Worm (Caenorhabditis elegans): ENCODE data around the gene ham-2.

ham-2 gene

ce11 chrX:4524844-4525243 lies 29.6 kb upstream of the ham-2 start:
- TF ChIP-seq nhr-129 (tag; optimal IDR thresholded peaks at IDR 0.05) (peak; percentile 28), nhr-237 (tag; optimal IDR thresholded peaks at IDR 0.05) (no peak), sma-9 (GFP tag; optimal IDR thresholded peaks at IDR 0.05) (peak; percentile 9), sma-9 (tag; optimal IDR thresholded peaks at IDR 0.05) (no peak), skn-1 (tag; optimal IDR thresholded peaks at IDR 0.05) (no peak), nhr-25 (tag; optimal IDR thresholded peaks at IDR 0.05) (peak; percentile 35)

ce11 chrX:4526412-4526811 lies 28.1 kb upstream of the ham-2 start:
- no peak for TF ChIP-seq alr-1 (tag; optimal IDR thresholded peaks at IDR 0.05)
- TF ChIP-seq nhr-129 (tag; optimal IDR thresholded peaks at IDR 0.05): no peak
- TF ChIP-seq nhr-77 (tag; optimal IDR thresholded peaks at IDR 0.05): no peak
- TF ChIP-seq lin-39 (tag; optimal IDR thresholded peaks at IDR 0.05): no peak
- no peak for TF ChIP-seq skn-1 (tag; optimal IDR thresholded peaks at IDR 0.05)
- TF ChIP-seq Y55F3AM.14 (GFP tag; optimal IDR thresholded peaks at IDR 0.05): peak; percentile 23
- peak; percentile 22 for TF ChIP-seq nhr-21 (tag; optimal IDR thresholded peaks at IDR 0.05)
- no peak for TF ChIP-seq nhr-11 (tag; optimal IDR thresholded peaks at IDR 0.05)
- TF ChIP-seq ztf-1 (GFP tag; conservative IDR thresholded peaks at IDR 0.05): no peak
- no peak for TF ChIP-seq lin-11 (tag; optimal IDR thresholded peaks at IDR 0.05)
- TF ChIP-seq snpc-4 (tag; optimal IDR thresholded peaks at IDR 0.05): no peak
- no peak for TF ChIP-seq ceh-82 (tag; optimal IDR thresholded peaks at IDR 0.05)
- no peak for TF ChIP-seq ztf-4 (tag; optimal IDR thresholded peaks at IDR 0.05)
- no peak for TF ChIP-seq lin-13 (GFP tag; optimal IDR thresholded peaks at IDR 0.05)
- no peak for TF ChIP-seq nhr-6 (tag; optimal IDR thresholded peaks at IDR 0.05)
- no peak for TF ChIP-seq elt-3 (tag; optimal IDR thresholded peaks at IDR 0.05)
- peak; percentile 37 for TF ChIP-seq crh-2 (tag; optimal IDR thresholded peaks at IDR 0.05)
- TF ChIP-seq sma-9 (GFP tag; optimal IDR thresholded peaks at IDR 0.05): peak; percentile 1
- no peak for TF ChIP-seq sma-9 (tag; optimal IDR thresholded peaks at IDR 0.05)
- TF ChIP-seq ztf-11 (tag; optimal IDR thresholded peaks at IDR 0.05): no peak
- no peak for TF ChIP-seq nhr-12 (tag; optimal IDR thresholded peaks at IDR 0.05)
- TF ChIP-seq unc-39 (tag; optimal IDR thresholded peaks at IDR 0.05): no peak
- peak in 1 of 2 experiments; percentile 2 for TF ChIP-seq lsy-2 (tag; optimal IDR thresholded peaks at IDR 0.05)
- TF ChIP-seq dmd-4 (tag; optimal IDR thresholded peaks at IDR 0.05): no peak
- TF ChIP-seq nhr-10 (tag; optimal IDR thresholded peaks at IDR 0.05): no peak
- TF ChIP-seq sma-3 (GFP tag; optimal IDR thresholded peaks at IDR 0.05): peak; percentile 42
- TF ChIP-seq peb-1 (tag; optimal IDR thresholded peaks at IDR 0.05): no peak
- no peak for TF ChIP-seq nhr-23 (tag; optimal IDR thresholded peaks at IDR 0.05)
- no peak for TF ChIP-seq aly-2 (tag; optimal IDR thresholded peaks at IDR 0.05)

ce11 chrX:4528905-4529304 lies 25.6 kb upstream of the ham-2 start:
- TF ChIP-seq lin-39 (tag; optimal IDR thresholded peaks at IDR 0.05) (no peak), R02D3.7 (tag; optimal IDR thresholded peaks at IDR 0.05) (no peak), alr-1 (tag; optimal IDR thresholded peaks at IDR 0.05) (no peak), elt-3 (tag; optimal IDR thresholded peaks at IDR 0.05) (no peak), ceh-82 (tag; optimal IDR thresholded peaks at IDR 0.05) (no peak), ztf-1 (GFP tag; conservative IDR thresholded peaks at IDR 0.05) (no peak), mbf-1 (tag; optimal IDR thresholded peaks at IDR 0.05) (no peak), sma-3 (GFP tag; optimal IDR thresholded peaks at IDR 0.05) (peak; percentile 89), nhr-25 (tag; optimal IDR thresholded peaks at IDR 0.05) (peak; percentile 92), C34F6.9 (tag; optimal IDR thresholded peaks at IDR 0.05) (peak; percentile 2), zag-1 (tag; optimal IDR thresholded peaks at IDR 0.05) (no peak), nhr-6 (tag; optimal IDR thresholded peaks at IDR 0.05) (no peak), ama-1 (optimal IDR thresholded peaks at IDR 0.05) (no peak), skn-1 (tag; optimal IDR thresholded peaks at IDR 0.05) (no peak), aly-2 (tag; optimal IDR thresholded peaks at IDR 0.05) (no peak), gmeb-1 (tag; optimal IDR thresholded peaks at IDR 0.05) (peak; percentile 63), ceh-16 (tag; optimal IDR thresholded peaks at IDR 0.05) (peak; percentile 21), nhr-23 (tag; optimal IDR thresholded peaks at IDR 0.05) (no peak), fos-1 (tag; optimal IDR thresholded peaks at IDR 0.05) (peak; percentile 39), mdl-1 (tag; optimal IDR thresholded peaks at IDR 0.05) (peak; percentile 22 to 66), unc-62 (GFP tag; optimal IDR thresholded peaks at IDR 0.05) (no peak), snpc-4 (tag; optimal IDR thresholded peaks at IDR 0.05) (no peak), sma-9 (GFP tag; optimal IDR thresholded peaks at IDR 0.05) (peak; percentile 97), sma-9 (tag; optimal IDR thresholded peaks at IDR 0.05) (no peak), nhr-237 (tag; optimal IDR thresholded peaks at IDR 0.05) (no peak), dmd-4 (tag; optimal IDR thresholded peaks at IDR 0.05) (no peak), egl-27 (tag; optimal IDR thresholded peaks at IDR 0.05) (no peak), blmp-1 (tag; optimal IDR thresholded peaks at IDR 0.05; ENCODE audit: insufficient read depth) (peak; percentile 78), nhr-21 (tag; optimal IDR thresholded peaks at IDR 0.05) (peak; percentile 90), ZK546.5 (tag; optimal IDR thresholded peaks at IDR 0.05) (no peak), ztf-4 (tag; optimal IDR thresholded peaks at IDR 0.05) (no peak), nhr-12 (tag; optimal IDR thresholded peaks at IDR 0.05) (no peak), crh-2 (tag; optimal IDR thresholded peaks at IDR 0.05) (peak; percentile 56), lin-13 (GFP tag; optimal IDR thresholded peaks at IDR 0.05) (no peak), elt-1 (tag; optimal IDR thresholded peaks at IDR 0.05) (peak; percentile 29), unc-55 (GFP tag; optimal IDR thresholded peaks at IDR 0.05) (no peak), lin-11 (tag; optimal IDR thresholded peaks at IDR 0.05) (no peak), lsy-2 (tag; optimal IDR thresholded peaks at IDR 0.05) (peak in 1 of 2 experiments; percentile 43), F13H6.1 (tag; optimal IDR thresholded peaks at IDR 0.05) (peak; percentile 33), Y55F3AM.14 (GFP tag; optimal IDR thresholded peaks at IDR 0.05) (no peak), mab-5 (tag; optimal IDR thresholded peaks at IDR 0.05) (no peak), peb-1 (tag; optimal IDR thresholded peaks at IDR 0.05) (no peak)

Data from whole organism, L2 larva.